Fruit fly (Drosophila melanogaster): Measurements from ENCODE around the gene CG14689.

The CG14689 gene

DNA sequence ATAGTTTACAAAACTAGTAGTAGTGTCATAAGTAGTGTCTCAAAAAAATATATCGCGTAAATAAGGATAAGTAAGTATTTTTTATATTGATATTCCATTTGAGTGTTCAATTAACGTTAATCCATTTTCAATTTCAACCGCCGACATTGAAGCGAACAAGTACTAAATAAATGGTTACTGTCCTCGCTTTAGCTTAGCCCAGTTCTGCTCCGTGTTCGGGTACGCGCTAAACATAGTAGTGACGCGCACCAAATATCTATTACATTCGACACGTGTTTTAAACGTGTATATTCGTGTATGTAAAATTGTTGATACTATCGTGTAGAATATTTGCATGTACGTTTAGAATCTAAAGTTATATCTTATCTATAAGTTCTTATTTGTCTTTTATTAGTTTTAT, 35.9 kb downstream of the CG14689 start (continued):
- TF ChIP-seq Mes4 (GFP tag; optimal IDR thresholded peaks at IDR 0.05) = no peak
- TF ChIP-seq CG7987 (GFP tag; optimal IDR thresholded peaks at IDR 0.05) = peak; percentile 70
- TF ChIP-seq sug (tag; optimal IDR thresholded peaks at IDR 0.05) = peak; percentile 43
- peak; percentile 56 for TF ChIP-seq CG15514 (GFP tag; optimal IDR thresholded peaks at IDR 0.05)
- peak; percentile 59; the same call in 2 of the 3 replicates for TF ChIP-seq Doc3 (GFP tag; IDR thresholded peaks at IDR 0.05; ENCODE audit: partially characterized antibody)
- no peak for TF ChIP-seq tio (GFP tag; optimal IDR thresholded peaks at IDR 0.05)
- peak; percentile 61 for TF ChIP-seq vnd (GFP tag; IDR thresholded peaks at IDR 0.05; ENCODE audit: partially characterized antibody)
- TF ChIP-seq Sox102F (GFP tag; optimal IDR thresholded peaks at IDR 0.05) = no peak
- TF ChIP-seq jigr1 (GFP tag; IDR thresholded peaks at IDR 0.05) = no peak
- TF ChIP-seq CG4404 (GFP tag; IDR thresholded peaks at IDR 0.05) = no peak
- TF ChIP-seq CG8388 (GFP tag; optimal IDR thresholded peaks at IDR 0.05) = no peak
- no peak for TF ChIP-seq HHEX (GFP tag; optimal IDR thresholded peaks at IDR 0.05)
- TF ChIP-seq CG14441 (GFP tag; IDR thresholded peaks at IDR 0.05) = no peak
- peak; percentile 25 for TF ChIP-seq disco-r (GFP tag; optimal IDR thresholded peaks at IDR 0.05)
- peak; percentile 88 for TF ChIP-seq CTCF (GFP tag; optimal IDR thresholded peaks at IDR 0.05)
- no peak for TF ChIP-seq gcm (GFP tag; optimal IDR thresholded peaks at IDR 0.05)
- peak; percentile 23 for TF ChIP-seq pnt (GFP tag; optimal IDR thresholded peaks at IDR 0.05)
- TF ChIP-seq Hmr (GFP tag; optimal IDR thresholded peaks at IDR 0.05) = peak; percentile 88
- TF ChIP-seq onecut (GFP tag; IDR thresholded peaks at IDR 0.05) = no peak
- peak; percentile 30 for TF ChIP-seq CG7839 (tag; optimal IDR thresholded peaks at IDR 0.05)
- no peak for TF ChIP-seq D (optimal IDR thresholded peaks at IDR 0.05)
- no peak for TF ChIP-seq D (GFP tag; optimal IDR thresholded peaks at IDR 0.05)
- TF ChIP-seq dati (GFP tag; IDR thresholded peaks at IDR 0.05) = no peak
- TF ChIP-seq trh (GFP tag; optimal IDR thresholded peaks at IDR 0.05) = no peak
- TF ChIP-seq CG13424 (tag; optimal IDR thresholded peaks at IDR 0.05) = peak; percentile 24
- peak; percentile 100 for TF ChIP-seq CG15601 (tag; optimal IDR thresholded peaks at IDR 0.05)
- TF ChIP-seq CG1647 (GFP tag; optimal IDR thresholded peaks at IDR 0.05) = peak; percentile 44
- TF ChIP-seq Ptx1 (GFP tag; IDR thresholded peaks at IDR 0.05) = no peak
- TF ChIP-seq CG31365 (tag; optimal IDR thresholded peaks at IDR 0.05) = peak; percentile 92
- TF ChIP-seq amos (GFP tag; IDR thresholded peaks at IDR 0.05; ENCODE audit: partially characterized antibody) = peak; percentile 93
- no peak for TF ChIP-seq CG11560 (tag; IDR thresholded peaks at IDR 0.05)
- TF ChIP-seq CG6765 (GFP tag; optimal IDR thresholded peaks at IDR 0.05) = peak; percentile 51
- TF ChIP-seq jumu (GFP tag; optimal IDR thresholded peaks at IDR 0.05) = no peak
- no peak for TF ChIP-seq CG15011 (GFP tag; optimal IDR thresholded peaks at IDR 0.05)
- TF ChIP-seq CG15269 (tag; optimal IDR thresholded peaks at IDR 0.05) = no peak
- no peak for TF ChIP-seq CG4360 (GFP tag; IDR thresholded peaks at IDR 0.05)
- TF ChIP-seq Opbp (GFP tag; IDR thresholded peaks at IDR 0.05; ENCODE audit: partially characterized antibody) = peak; percentile 82
- peak; percentile 1 for TF ChIP-seq CG7556 (GFP tag; optimal IDR thresholded peaks at IDR 0.05)
- peak; percentile 68 for TF ChIP-seq CG14710 (tag; optimal IDR thresholded peaks at IDR 0.05)
- TF ChIP-seq tin (GFP tag; optimal IDR thresholded peaks at IDR 0.05) = no peak
- 0 out of 3 replicates have a peak, but pooled peaks have one; percentile 18 for TF ChIP-seq row (GFP tag; IDR thresholded peaks at IDR 0.05)
- TF ChIP-seq oc (tag; optimal IDR thresholded peaks at IDR 0.05) = peak; percentile 26
- TF ChIP-seq crc (GFP tag; optimal IDR thresholded peaks at IDR 0.05) = no peak
- TF ChIP-seq CG6683 (GFP tag; optimal IDR thresholded peaks at IDR 0.05) = peak; percentile 67
- no peak for TF ChIP-seq CG43689 (GFP tag; IDR thresholded peaks at IDR 0.05)
- no peak for TF ChIP-seq Tbp (GFP tag; optimal IDR thresholded peaks at IDR 0.05)
- TF ChIP-seq CG17328 (GFP tag; IDR thresholded peaks at IDR 0.05) = no peak
- no peak for TF ChIP-seq zfh1 (GFP tag; IDR thresholded peaks at IDR 0.05)
- no peak for TF ChIP-seq Neu2 (GFP tag; optimal IDR thresholded peaks at IDR 0.05; ENCODE audit: borderline replicate concordance)
- TF ChIP-seq gem (tag; optimal IDR thresholded peaks at IDR 0.05) = peak; percentile 28
- TF ChIP-seq CG7786 (GFP tag; optimal IDR thresholded peaks at IDR 0.05) = peak; percentile 38
- no peak for TF ChIP-seq en (GFP tag; optimal IDR thresholded peaks at IDR 0.05)

Measured in whole organism, embryonic.